Fruit fly (Drosophila melanogaster): ENCODE results near the gene ChAT.
A peak's percentile ranks its signal among the peaks of the same experiment; 100 is the strongest.

Gene ChAT

dm6 chr3R:18758548-18759257 is 53.4 kb downstream of the ChAT start, which contains the start of gene Epg5 (continued):
- TF ChIP-seq dmrt99B (tag; optimal IDR thresholded peaks at IDR 0.05): no peak
- TF ChIP-seq Dfd (GFP tag; optimal IDR thresholded peaks at IDR 0.05): no peak
- TF ChIP-seq Abd-B (GFP tag; optimal IDR thresholded peaks at IDR 0.05): peak; percentile 96
- TF ChIP-seq CG11696 (GFP tag; IDR thresholded peaks at IDR 0.05): no peak
- TF ChIP-seq Gug (GFP tag; IDR thresholded peaks at IDR 0.05): peak; percentile 83; the same call in 3 of the 4 replicates
- TF ChIP-seq bowl (GFP tag; IDR thresholded peaks at IDR 0.05): no peak
- TF ChIP-seq CG4404 (GFP tag; IDR thresholded peaks at IDR 0.05): peak; percentile 63
- peak; percentile 73 for TF ChIP-seq CG12659 (GFP tag; optimal IDR thresholded peaks at IDR 0.05)
- no peak for TF ChIP-seq abd-A (tag; optimal IDR thresholded peaks at IDR 0.05)
- peak; percentile 66; the same call in 2 of the 3 replicates for TF ChIP-seq so (GFP tag; IDR thresholded peaks at IDR 0.05)
- TF ChIP-seq gsb-n (tag; optimal IDR thresholded peaks at IDR 0.05): no peak
- TF ChIP-seq onecut (GFP tag; IDR thresholded peaks at IDR 0.05): peak; percentile 6; the same call in 1 of the 2 replicates
- no peak; the same call in 2 of the 3 replicates for TF ChIP-seq CG11093 (GFP tag; IDR thresholded peaks at IDR 0.05)
- TF ChIP-seq klu (GFP tag; IDR thresholded peaks at IDR 0.05): peak; percentile 70; the same call in 1 of the 2 replicates
- no peak for TF ChIP-seq bcd (GFP tag; optimal IDR thresholded peaks at IDR 0.05)
- TF ChIP-seq lov (optimal IDR thresholded peaks at IDR 0.05): no peak
- no peak for TF ChIP-seq lov (GFP tag; IDR thresholded peaks at IDR 0.05)
- no peak for TF ChIP-seq CkIIα-i1 (GFP tag; IDR thresholded peaks at IDR 0.05)
- no peak for TF ChIP-seq NfI (GFP tag; optimal IDR thresholded peaks at IDR 0.05)
- no peak for TF ChIP-seq CG12769 (tag; optimal IDR thresholded peaks at IDR 0.05)
- peak; percentile 53 for TF ChIP-seq vvl (GFP tag; IDR thresholded peaks at IDR 0.05)
- peak; percentile 65; the same call in 1 of the 2 replicates for TF ChIP-seq ham (GFP tag; IDR thresholded peaks at IDR 0.05)
- no peak for TF ChIP-seq CG1603 (tag; optimal IDR thresholded peaks at IDR 0.05)
- TF ChIP-seq CG6813 (GFP tag; optimal IDR thresholded peaks at IDR 0.05): no peak
- TF ChIP-seq tap (tag; optimal IDR thresholded peaks at IDR 0.05): no peak
- TF ChIP-seq cwo (GFP tag; optimal IDR thresholded peaks at IDR 0.05): no peak
- no peak for TF ChIP-seq CG4854 (GFP tag; optimal IDR thresholded peaks at IDR 0.05)
- TF ChIP-seq crp (GFP tag; optimal IDR thresholded peaks at IDR 0.05): peak; percentile 12 to 85
- TF ChIP-seq jigr1 (GFP tag; IDR thresholded peaks at IDR 0.05): no peak
- peak; percentile 43 for TF ChIP-seq CG9876 (GFP tag; optimal IDR thresholded peaks at IDR 0.05)
- peak; percentile 73 for TF ChIP-seq trem (tag; optimal IDR thresholded peaks at IDR 0.05)
- TF ChIP-seq CG32532 (GFP tag; IDR thresholded peaks at IDR 0.05): peak; percentile 81
- TF ChIP-seq CG1647 (GFP tag; optimal IDR thresholded peaks at IDR 0.05): peak; percentile 77
- peak; percentile 56; the same call in 2 of the 3 replicates for TF ChIP-seq ase (GFP tag; IDR thresholded peaks at IDR 0.05)
- TF ChIP-seq CG5180 (GFP tag; optimal IDR thresholded peaks at IDR 0.05): no peak
- TF ChIP-seq dati (GFP tag; IDR thresholded peaks at IDR 0.05): no peak
- peak; percentile 78 for TF ChIP-seq ato (GFP tag; IDR thresholded peaks at IDR 0.05; ENCODE audit: partially characterized antibody)
- peak; percentile 72 for TF ChIP-seq sisA (GFP tag; IDR thresholded peaks at IDR 0.05)
- TF ChIP-seq Sry-β (GFP tag; optimal IDR thresholded peaks at IDR 0.05): peak; percentile 26
- peak; percentile 45 for TF ChIP-seq CG33213 (GFP tag; optimal IDR thresholded peaks at IDR 0.05)
- TF ChIP-seq CG18011 (GFP tag; optimal IDR thresholded peaks at IDR 0.05): peak; percentile 49
- peak; percentile 98 for TF ChIP-seq hb (GFP tag; IDR thresholded peaks at IDR 0.05; ENCODE audit: partially characterized antibody)
- no peak for TF ChIP-seq Hey (tag; optimal IDR thresholded peaks at IDR 0.05)
- no peak for TF ChIP-seq nom (GFP tag; optimal IDR thresholded peaks at IDR 0.05)
- peak; percentile 31; the same call in 1 of the 3 replicates for TF ChIP-seq B-H1 (GFP tag; IDR thresholded peaks at IDR 0.05)
- peak; percentile 74 for TF ChIP-seq CG10267 (tag; optimal IDR thresholded peaks at IDR 0.05)
- no peak for TF ChIP-seq CG10321 (GFP tag; IDR thresholded peaks at IDR 0.05)
- no peak for TF ChIP-seq C15 (GFP tag; IDR thresholded peaks at IDR 0.05)
- TF ChIP-seq Fer1 (GFP tag; optimal IDR thresholded peaks at IDR 0.05): no peak

Measured in whole organism, embryonic.